Worm (Caenorhabditis elegans): ENCODE data around the gene nhr-95.

The nhr-95 gene

DNA sequence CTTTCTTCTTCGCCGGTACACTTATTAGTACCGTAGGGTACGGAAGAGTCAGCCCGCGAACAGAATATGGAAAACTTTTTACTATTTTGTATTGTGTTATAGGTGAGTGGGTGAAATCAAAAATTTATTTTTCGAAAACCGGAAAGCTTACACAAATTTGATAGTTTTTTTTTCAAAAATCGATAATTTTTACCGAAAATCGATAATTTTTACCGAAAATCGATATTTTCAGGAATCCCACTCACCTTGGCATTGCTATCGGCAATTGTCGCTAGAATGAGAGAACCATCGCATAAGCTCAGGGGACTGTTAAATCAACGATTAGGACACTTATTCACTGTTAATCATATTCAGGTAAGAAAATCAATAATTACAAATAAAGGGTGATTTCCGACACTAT is 19.1 kb downstream of the nhr-95 start:
- TF ChIP-seq nhr-12 (tag; optimal IDR thresholded peaks at IDR 0.05) (no peak), peb-1 (tag; optimal IDR thresholded peaks at IDR 0.05) (no peak), elt-1 (tag; optimal IDR thresholded peaks at IDR 0.05) (no peak)

DNA sequence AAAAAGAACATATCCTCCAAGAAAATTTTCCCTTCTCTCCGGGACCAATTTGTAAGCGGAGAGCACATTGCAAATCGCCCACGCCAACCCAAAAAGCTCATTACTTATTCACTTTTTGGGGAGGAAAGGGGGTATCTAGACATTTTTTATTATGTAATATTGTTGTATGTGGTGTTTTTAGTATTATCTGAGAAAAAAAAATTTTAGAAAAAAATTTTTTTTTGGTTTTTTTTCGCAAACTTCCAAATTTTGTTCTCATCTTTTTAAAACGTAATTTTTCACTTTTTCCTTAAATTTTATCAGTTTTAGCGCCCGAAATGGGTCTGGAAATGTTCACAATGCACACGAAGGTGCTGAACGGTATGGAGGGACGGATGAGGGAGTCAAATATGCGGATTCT is 22.6 kb downstream of the nhr-95 start, which contains the start of gene twk-46:
TSS of gene twk-46 (plus strand) at position 301 of the 400 bp plus-strand sequence.
- TF ChIP-seq nhr-237 (tag; optimal IDR thresholded peaks at IDR 0.05), result no peak
- TF ChIP-seq lin-13 (GFP tag; optimal IDR thresholded peaks at IDR 0.05), result no peak
- no peak for TF ChIP-seq sma-9 (GFP tag; optimal IDR thresholded peaks at IDR 0.05)
- no peak for TF ChIP-seq sma-9 (tag; optimal IDR thresholded peaks at IDR 0.05)
- no peak for TF ChIP-seq blmp-1 (tag; optimal IDR thresholded peaks at IDR 0.05; ENCODE audit: insufficient read depth)
- TF ChIP-seq C34F6.9 (tag; optimal IDR thresholded peaks at IDR 0.05), result no peak
- no peak for TF ChIP-seq zag-1 (tag; optimal IDR thresholded peaks at IDR 0.05)
- TF ChIP-seq nhr-12 (tag; optimal IDR thresholded peaks at IDR 0.05), result no peak
- no peak for TF ChIP-seq lin-39 (tag; optimal IDR thresholded peaks at IDR 0.05)
- TF ChIP-seq elt-1 (tag; optimal IDR thresholded peaks at IDR 0.05), result no peak
- TF ChIP-seq snpc-4 (tag; optimal IDR thresholded peaks at IDR 0.05), result no peak
- no peak for TF ChIP-seq F13H6.1 (tag; optimal IDR thresholded peaks at IDR 0.05)
- TF ChIP-seq nhr-6 (tag; optimal IDR thresholded peaks at IDR 0.05), result no peak
- TF ChIP-seq dmd-4 (tag; optimal IDR thresholded peaks at IDR 0.05), result no peak
- no peak for TF ChIP-seq elt-3 (tag; optimal IDR thresholded peaks at IDR 0.05)
- no peak for TF ChIP-seq nhr-129 (tag; optimal IDR thresholded peaks at IDR 0.05)
- no peak for TF ChIP-seq egl-27 (tag; optimal IDR thresholded peaks at IDR 0.05)
- no peak for TF ChIP-seq unc-55 (GFP tag; optimal IDR thresholded peaks at IDR 0.05)
- TF ChIP-seq sem-4 (tag; optimal IDR thresholded peaks at IDR 0.05), result no peak

ce11 chrV:19058086-19058485 is 24.4 kb downstream of the nhr-95 start:
- no peak for TF ChIP-seq lin-11 (tag; optimal IDR thresholded peaks at IDR 0.05)
- TF ChIP-seq skn-1 (tag; optimal IDR thresholded peaks at IDR 0.05), result no peak
- TF ChIP-seq ztf-4 (tag; optimal IDR thresholded peaks at IDR 0.05), result no peak
- no peak for TF ChIP-seq nhr-12 (tag; optimal IDR thresholded peaks at IDR 0.05)
- no peak for TF ChIP-seq lin-39 (tag; optimal IDR thresholded peaks at IDR 0.05)
- no peak for TF ChIP-seq nhr-237 (tag; optimal IDR thresholded peaks at IDR 0.05)
- TF ChIP-seq ztf-1 (GFP tag; conservative IDR thresholded peaks at IDR 0.05), result no peak
- TF ChIP-seq nhr-25 (tag; optimal IDR thresholded peaks at IDR 0.05), result no peak
- no peak for TF ChIP-seq mab-5 (tag; optimal IDR thresholded peaks at IDR 0.05)
- TF ChIP-seq nhr-77 (tag; optimal IDR thresholded peaks at IDR 0.05), result no peak
- no peak for TF ChIP-seq lsy-2 (tag; optimal IDR thresholded peaks at IDR 0.05)

ce11 chrV:19057602-19058001 is 24.8 kb downstream of the nhr-95 start:
- TF ChIP-seq ZK546.5 (tag; optimal IDR thresholded peaks at IDR 0.05) (no peak), nhr-23 (tag; optimal IDR thresholded peaks at IDR 0.05) (no peak), nhr-77 (tag; optimal IDR thresholded peaks at IDR 0.05) (no peak), mab-5 (tag; optimal IDR thresholded peaks at IDR 0.05) (peak; percentile 80), nhr-10 (tag; optimal IDR thresholded peaks at IDR 0.05) (no peak), unc-62 (GFP tag; optimal IDR thresholded peaks at IDR 0.05) (no peak), aly-2 (tag; optimal IDR thresholded peaks at IDR 0.05) (no peak), lin-13 (GFP tag; optimal IDR thresholded peaks at IDR 0.05) (no peak), Y55F3AM.14 (GFP tag; optimal IDR thresholded peaks at IDR 0.05) (no peak), unc-55 (GFP tag; optimal IDR thresholded peaks at IDR 0.05) (peak; percentile 66), nhr-237 (tag; optimal IDR thresholded peaks at IDR 0.05) (no peak)

- TF ChIP-seq gmeb-1 (tag; optimal IDR thresholded peaks at IDR 0.05) (peak; percentile 39), skn-1 (tag; optimal IDR thresholded peaks at IDR 0.05) (peak; percentile 24), sem-4 (tag; optimal IDR thresholded peaks at IDR 0.05) (no peak), sma-3 (GFP tag; optimal IDR thresholded peaks at IDR 0.05) (peak; percentile 29), crh-2 (tag; optimal IDR thresholded peaks at IDR 0.05) (peak; percentile 86), fos-1 (tag; optimal IDR thresholded peaks at IDR 0.05) (peak; percentile 65), ceh-16 (tag; optimal IDR thresholded peaks at IDR 0.05) (no peak)
Measured at ce11 chrV:19053281-19053680, 29.2 kb downstream of the nhr-95 start.

All from whole organism, L2 larva.